Worm (Caenorhabditis elegans): ENCODE data around the gene exos-8.
A peak's percentile ranks its signal among the peaks of the same experiment; 100 is the strongest.

The exos-8 gene

ce11 chrII:6741428-6741827, at the start of gene exos-8 (continued):
- TF ChIP-seq attf-3 (GFP tag; conservative IDR thresholded peaks at IDR 0.05): peak; percentile 65
- peak; percentile 44 for TF ChIP-seq akir-1 (GFP tag; optimal IDR thresholded peaks at IDR 0.05)
- TF ChIP-seq ztf-26 (tag; optimal IDR thresholded peaks at IDR 0.05): no peak
- TF ChIP-seq nfya-2 (GFP tag; IDR thresholded peaks at IDR 0.05): no peak
- no peak for TF ChIP-seq F55B11.4 (tag; optimal IDR thresholded peaks at IDR 0.05; ENCODE audit: borderline replicate concordance, insufficient read depth)
- peak; percentile 92 for TF ChIP-seq mcd-1 (GFP tag; IDR thresholded peaks at IDR 0.05)
- peak; percentile 19 for TF ChIP-seq die-1 (tag; optimal IDR thresholded peaks at IDR 0.05)
- TF ChIP-seq somi-1 (GFP tag; optimal IDR thresholded peaks at IDR 0.05): no peak
- TF ChIP-seq ZK185.1 (tag; optimal IDR thresholded peaks at IDR 0.05; ENCODE audit: poor library complexity, severe bottlenecking): peak; percentile 48
- TF ChIP-seq nhr-120 (GFP tag; IDR thresholded peaks at IDR 0.05): no peak
- TF ChIP-seq lin-54 (GFP tag; optimal IDR thresholded peaks at IDR 0.05): peak; percentile 40
- TF ChIP-seq F10E7.11 (tag; optimal IDR thresholded peaks at IDR 0.05): no peak
- no peak for TF ChIP-seq lsy-27 (tag; optimal IDR thresholded peaks at IDR 0.05; ENCODE audit: borderline replicate concordance, insufficient read depth)
- TF ChIP-seq C17E4.6 (GFP tag; IDR thresholded peaks at IDR 0.05): no peak
- TF ChIP-seq aptf-3 (GFP tag; IDR thresholded peaks at IDR 0.05): no peak
- no peak for TF ChIP-seq F57C9.4 (tag; optimal IDR thresholded peaks at IDR 0.05)
- TF ChIP-seq madf-6 (GFP tag; IDR thresholded peaks at IDR 0.05): 0 out of 2 replicates have a peak, but pooled peaks have one; percentile 16
- no peak for TF ChIP-seq lin-40 (tag; optimal IDR thresholded peaks at IDR 0.05)
- no peak for TF ChIP-seq sptf-2 (GFP tag; optimal IDR thresholded peaks at IDR 0.05)
- no peak for TF ChIP-seq repo-1 (tag; optimal IDR thresholded peaks at IDR 0.05)
- peak; percentile 32 for TF ChIP-seq K12H6.12 (tag; optimal IDR thresholded peaks at IDR 0.05)
- TF ChIP-seq madf-10 (tag; optimal IDR thresholded peaks at IDR 0.05): peak; percentile 50
- TF ChIP-seq cebp-1 (GFP tag; IDR thresholded peaks at IDR 0.05): 0 out of 2 replicates have a peak, but pooled peaks have one; percentile 14
- no peak for TF ChIP-seq cebp-1 (tag; optimal IDR thresholded peaks at IDR 0.05)
- TF ChIP-seq fkh-3 (tag; optimal IDR thresholded peaks at IDR 0.05): no peak
- no peak for TF ChIP-seq sdz-38 (tag; optimal IDR thresholded peaks at IDR 0.05)
- TF ChIP-seq pha-4 (tag; optimal IDR thresholded peaks at IDR 0.05): no peak
- TF ChIP-seq lsl-1 (GFP tag; optimal IDR thresholded peaks at IDR 0.05): peak; percentile 34
- no peak for TF ChIP-seq cebp-2 (GFP tag; IDR thresholded peaks at IDR 0.05)
- TF ChIP-seq chd-7 (tag; optimal IDR thresholded peaks at IDR 0.05): no peak
- TF ChIP-seq snpc-1.1 (tag; optimal IDR thresholded peaks at IDR 0.05; ENCODE audit: insufficient read depth): no peak
- TF ChIP-seq dox-1 (GFP tag; IDR thresholded peaks at IDR 0.05): peak; percentile 57
- no peak for TF ChIP-seq xnd-1 (tag; optimal IDR thresholded peaks at IDR 0.05)
- TF ChIP-seq pbrm-1 (GFP tag; IDR thresholded peaks at IDR 0.05): no peak
- TF ChIP-seq F57A8.1 (GFP tag; optimal IDR thresholded peaks at IDR 0.05): no peak
- no peak for TF ChIP-seq dpff-1 (tag; optimal IDR thresholded peaks at IDR 0.05)
- TF ChIP-seq ceh-40 (GFP tag; IDR thresholded peaks at IDR 0.05): no peak
- TF ChIP-seq ztf-3 (GFP tag; optimal IDR thresholded peaks at IDR 0.05): no peak
- no peak for TF ChIP-seq rcor-1 (GFP tag; IDR thresholded peaks at IDR 0.05)
- no peak for TF ChIP-seq mxl-1 (tag; optimal IDR thresholded peaks at IDR 0.05)
- peak; percentile 41; the same call in 1 of the 2 replicates for TF ChIP-seq hmg-1.2 (GFP tag; IDR thresholded peaks at IDR 0.05)
- TF ChIP-seq Y95B8A.8 (GFP tag; IDR thresholded peaks at IDR 0.05): no peak
- TF ChIP-seq tbx-9 (tag; optimal IDR thresholded peaks at IDR 0.05; ENCODE audit: borderline replicate concordance): no peak
- no peak for TF ChIP-seq let-526 (GFP tag; IDR thresholded peaks at IDR 0.05)
- TF ChIP-seq hsf-1 (GFP tag; IDR thresholded peaks at IDR 0.05): no peak
- no peak for TF ChIP-seq mel-28 (tag; optimal IDR thresholded peaks at IDR 0.05; ENCODE audit: borderline replicate concordance)
- TF ChIP-seq ztf-28 (GFP tag; IDR thresholded peaks at IDR 0.05): no peak
- no peak for TF ChIP-seq unc-62 (GFP tag; optimal IDR thresholded peaks at IDR 0.05)
- TF ChIP-seq attf-5 (GFP tag; optimal IDR thresholded peaks at IDR 0.05): peak; percentile 87
- peak; percentile 33 for TF ChIP-seq ztf-18 (tag; optimal IDR thresholded peaks at IDR 0.05)
